Fruit fly (Drosophila melanogaster) whole organism, embryonic: ENCODE measurements around the gene CG2841.

Source experiments
- BEAF-32 ChIP-seq: fragments of 200-800 bp; sonication (Bioruptor generic); optimal IDR thresholded peaks from 3 replicates; lab custom pipeline; 2017; ENCODE audit warnings: missing biosample characterization, missing genetic modification characterization, mild to moderate bottlenecking, moderate library complexity, missing genetic modification reagents
- CG10979 ChIP-seq: fragments of 200-800 bp; sonication (Bioruptor generic); optimal IDR thresholded peaks from 2 replicates; lab custom pipeline; 2018; ENCODE audit warnings: missing biosample characterization, mild to moderate bottlenecking, missing genetic modification characterization, moderate library complexity
- CG12744 ChIP-seq: fragments of 200-800 bp; sonication (Bioruptor generic); optimal IDR thresholded peaks from 2 replicates; lab custom pipeline; 2016; ENCODE audit warnings: missing biosample characterization, missing genetic modification characterization
- CG12942 ChIP-seq: fragments of 200-800 bp; sonication (Bioruptor generic); optimal IDR thresholded peaks from 3 replicates; lab custom pipeline; 2016; ENCODE audit warnings: missing biosample characterization, missing genetic modification characterization
- CG13894 ChIP-seq: fragments of 200-800 bp; sonication (Bioruptor generic); optimal IDR thresholded peaks from 3 replicates; lab custom pipeline; 2018; ENCODE audit warnings: missing biosample characterization, mild to moderate bottlenecking, missing genetic modification characterization, moderate library complexity
- CG14710 ChIP-seq: fragments of 200-800 bp; sonication (Bioruptor generic); optimal IDR thresholded peaks from 3 replicates; lab custom pipeline; 2019; ENCODE audit warnings: missing biosample characterization, mild to moderate bottlenecking, missing genetic modification characterization, moderate library complexity
- CG17612 ChIP-seq: fragments of 200-800 bp; sonication (Bioruptor generic); IDR thresholded peaks from 2 replicates; pipeline ENCODE4 v1.3.6; 2022; ENCODE audit warnings: missing biosample characterization, missing genetic modification characterization
- CG18011 ChIP-seq: fragments of 200-800 bp; sonication (Bioruptor generic); optimal IDR thresholded peaks from 2 replicates; lab custom pipeline; 2017; ENCODE audit warnings: missing biosample characterization, missing genetic modification characterization, mild to moderate bottlenecking, moderate library complexity, missing genotype
- CG18262 ChIP-seq: fragments of 200-800 bp; optimal IDR thresholded peaks from 3 replicates; lab custom pipeline; 2019; ENCODE audit warnings: missing biosample characterization, mild to moderate bottlenecking, missing genetic modification characterization, moderate library complexity
- CG18599 ChIP-seq: fragments of 200-800 bp; sonication (Bioruptor generic); optimal IDR thresholded peaks from 3 replicates; lab custom pipeline; 2017; ENCODE audit warnings: missing biosample characterization, missing genetic modification characterization, mild to moderate bottlenecking, moderate library complexity, missing genetic modification reagents
- CG2712 ChIP-seq: fragments of 200-800 bp; optimal IDR thresholded peaks from 3 replicates; lab custom pipeline; 2019; ENCODE audit warnings: missing biosample characterization, mild to moderate bottlenecking, missing genetic modification characterization, moderate library complexity
- CG31388 ChIP-seq: fragments of 200-800 bp; sonication (Bioruptor generic); optimal IDR thresholded peaks from 2 replicates; lab custom pipeline; 2016; ENCODE audit warnings: missing biosample characterization, missing genetic modification characterization
- CG31441 ChIP-seq: fragments of 200-800 bp; sonication (Bioruptor generic); IDR thresholded peaks from 2 replicates; pipeline ENCODE4 v1.3.6; 2022; ENCODE audit warnings: missing biosample characterization, missing genetic modification characterization
- CG32532 ChIP-seq: fragments of 200-800 bp; sonication (Bioruptor generic); IDR thresholded peaks from 2 replicates; pipeline ENCODE4 v1.3.6; 2022; ENCODE audit warnings: missing biosample characterization, missing genetic modification characterization
- CG3726 ChIP-seq: fragments of 200-800 bp; sonication (Bioruptor generic); IDR thresholded peaks from 3 replicates; pipeline ENCODE4, ENCODE4 v1.3.6; 2022; ENCODE audit warnings: missing biosample characterization, missing genetic modification characterization
- CG5953 ChIP-seq: fragments of 200-800 bp; sonication (Bioruptor generic); IDR thresholded peaks from 2 replicates; pipeline ENCODE4 v1.3.6; 2022; ENCODE audit warnings: missing biosample characterization, missing genetic modification characterization
- CG6854 ChIP-seq: fragments of 200-800 bp; sonication (Bioruptor generic); optimal IDR thresholded peaks from 3 replicates; lab custom pipeline; 2017; ENCODE audit warnings: missing biosample characterization, mild to moderate bottlenecking, missing genetic modification characterization
- CG7372 ChIP-seq: fragments of 200-800 bp; sonication (Bioruptor generic); IDR thresholded peaks from 2 replicates; pipeline ENCODE4 v1.3.6; 2022; ENCODE audit warnings: missing biosample characterization, missing genetic modification characterization
- CG7745 ChIP-seq: fragments of 200-800 bp; sonication (Bioruptor generic); optimal IDR thresholded peaks from 2 replicates; lab custom pipeline; 2018; ENCODE audit warnings: missing biosample characterization, mild to moderate bottlenecking, missing genetic modification characterization, moderate library complexity
- CG8281 ChIP-seq: fragments of 200-800 bp; sonication (Bioruptor generic); optimal IDR thresholded peaks from 2 replicates; lab custom pipeline; 2018; ENCODE audit warnings: missing biosample characterization, mild to moderate bottlenecking, missing genetic modification characterization, moderate library complexity
- CG8944 ChIP-seq: fragments of 200-800 bp; sonication (Bioruptor generic); optimal IDR thresholded peaks from 3 replicates; lab custom pipeline; 2016; ENCODE audit warnings: missing biosample characterization, missing genetic modification characterization
- CG9817 ChIP-seq: fragments of 200-800 bp; sonication (Bioruptor generic); optimal IDR thresholded peaks from 2 replicates; lab custom pipeline; 2018; ENCODE audit warnings: missing biosample characterization, mild to moderate bottlenecking, missing genetic modification characterization, moderate library complexity
- Dll ChIP-seq: fragments of 200-800 bp; sonication (Bioruptor generic); IDR thresholded peaks from 4 replicates; pipeline ENCODE4 v1.3.6; 2022; ENCODE audit warnings: missing biosample characterization, missing genetic modification characterization; ENCODE audit not compliant: partially characterized antibody
- Doc3 ChIP-seq: fragments of 200-800 bp; sonication (Bioruptor generic); IDR thresholded peaks from 3 replicates; pipeline ENCODE4 v1.3.6; 2022; ENCODE audit warnings: missing biosample characterization, missing genetic modification characterization; ENCODE audit not compliant: partially characterized antibody
- HLH4C ChIP-seq: fragments of 200-800 bp; sonication (Bioruptor generic); IDR thresholded peaks from 3 replicates; pipeline ENCODE4 v1.3.6; 2022; ENCODE audit warnings: missing biosample characterization, missing genetic modification characterization; ENCODE audit not compliant: partially characterized antibody
- Hmx ChIP-seq: fragments of 200-800 bp; sonication (Bioruptor generic); optimal IDR thresholded peaks from 2 replicates; lab custom pipeline; 2016; ENCODE audit warnings: missing biosample characterization, missing genetic modification characterization
- Poxn ChIP-seq: fragments of 200-800 bp; sonication (Bioruptor generic); IDR thresholded peaks from 2 replicates; pipeline ENCODE4 v1.3.6; 2022; ENCODE audit warnings: missing biosample characterization, missing genetic modification characterization
- cad ChIP-seq: fragments of >200 bp; optimal IDR thresholded peaks from 2 replicates; lab custom pipeline; 2017; ENCODE audit warnings: missing biosample characterization, missing genetic modification characterization
- corto ChIP-seq: fragments of 200-800 bp; sonication (Bioruptor generic); optimal IDR thresholded peaks from 2 replicates; lab custom pipeline; 2016; ENCODE audit warnings: missing biosample characterization, mild to moderate bottlenecking, missing genetic modification characterization, moderate library complexity
- dimm ChIP-seq: fragments of 200-800 bp; sonication (Bioruptor generic); IDR thresholded peaks from 2 replicates; pipeline ENCODE4 v1.3.6; 2022; ENCODE audit warnings: missing biosample characterization, missing genetic modification characterization
- ftz-f1 ChIP-seq: fragments of 200-800 bp; sonication (Bioruptor generic); optimal IDR thresholded peaks from 2 replicates; lab custom pipeline; 2016; ENCODE audit warnings: missing biosample characterization, missing genetic modification characterization
- gsb ChIP-seq: fragments of 200-800 bp; sonication (Bioruptor generic); IDR thresholded peaks from 2 replicates; pipeline ENCODE4 v1.3.6; 2022; ENCODE audit warnings: missing biosample characterization, missing genetic modification characterization
- her ChIP-seq: fragments of 200-800 bp; sonication (Bioruptor generic); optimal IDR thresholded peaks from 2 replicates; lab custom pipeline; 2016; ENCODE audit warnings: missing biosample characterization, missing genetic modification characterization
- ind ChIP-seq: fragments of 200-800 bp; sonication (Bioruptor generic); optimal IDR thresholded peaks from 3 replicates; lab custom pipeline; 2016; ENCODE audit warnings: missing biosample characterization, missing genetic modification characterization
- inv ChIP-seq: fragments of 200-800 bp; sonication (Bioruptor generic); IDR thresholded peaks from 2 replicates; pipeline ENCODE4 v1.3.6; 2022; ENCODE audit warnings: missing biosample characterization, missing genetic modification characterization; ENCODE audit not compliant: partially characterized antibody
- ken ChIP-seq: fragments of 200-800 bp; sonication (Bioruptor generic); IDR thresholded peaks from 3 replicates; pipeline ENCODE4 v1.3.6; 2022; ENCODE audit warnings: missing biosample characterization, missing genetic modification characterization
- mam ChIP-seq: fragments of 200-800 bp; sonication (Bioruptor generic); optimal IDR thresholded peaks from 3 replicates; lab custom pipeline; 2016; ENCODE audit warnings: missing biosample characterization, missing genetic modification characterization
- nmo ChIP-seq: fragments of 200-800 bp; sonication (Bioruptor generic); optimal IDR thresholded peaks from 2 replicates; lab custom pipeline; 2018; ENCODE audit warnings: missing biosample characterization, mild to moderate bottlenecking, missing genetic modification characterization, moderate library complexity
- pros ChIP-seq: fragments of 200-800 bp; sonication (Bioruptor generic); optimal IDR thresholded peaks from 3 replicates; lab custom pipeline; 2019; ENCODE audit warnings: missing biosample characterization, mild to moderate bottlenecking, missing genetic modification characterization, moderate library complexity
- salm ChIP-seq: fragments of 200-800 bp; sonication (Bioruptor generic); optimal IDR thresholded peaks from 2 replicates; lab custom pipeline; 2018; ENCODE audit warnings: missing biosample characterization, mild to moderate bottlenecking, missing genetic modification characterization
- scrt ChIP-seq: fragments of 200-800 bp; sonication (Bioruptor generic); optimal IDR thresholded peaks from 2 replicates; lab custom pipeline; 2018; ENCODE audit warnings: missing biosample characterization, mild to moderate bottlenecking, missing genetic modification characterization, moderate library complexity
- sens-2 ChIP-seq: fragments of 200-800 bp; sonication (Bioruptor generic); IDR thresholded peaks from 2 replicates; pipeline ENCODE4 v1.3.6; 2022; ENCODE audit warnings: missing biosample characterization, missing genetic modification characterization
- seq ChIP-seq: fragments of 200-800 bp; sonication (Bioruptor generic); IDR thresholded peaks from 2 replicates; pipeline ENCODE4 v1.3.6; 2022; ENCODE audit warnings: missing biosample characterization, missing genetic modification characterization
- slbo ChIP-seq: fragments of 200-800 bp; sonication (Bioruptor generic); IDR thresholded peaks from 2 replicates; pipeline ENCODE4 v1.3.6; 2022; ENCODE audit warnings: missing biosample characterization, missing genetic modification characterization
- stwl ChIP-seq: fragments of 200-800 bp; sonication (Bioruptor generic); optimal IDR thresholded peaks from 3 replicates; lab custom pipeline; 2018; ENCODE audit warnings: missing biosample characterization, mild to moderate bottlenecking, missing genetic modification characterization, moderate library complexity
- wdn ChIP-seq: fragments of 200-800 bp; sonication (Bioruptor generic); IDR thresholded peaks from 2 replicates; pipeline ENCODE4 v1.3.6; 2022; ENCODE audit warnings: missing biosample characterization, missing genetic modification characterization
- wek ChIP-seq: fragments of 200-800 bp; sonication (Bioruptor generic); optimal IDR thresholded peaks from 3 replicates; lab custom pipeline; 2018; ENCODE audit warnings: missing biosample characterization, mild to moderate bottlenecking, missing genetic modification characterization, moderate library complexity
- wor ChIP-seq: fragments of 200-800 bp; sonication (Bioruptor generic); IDR thresholded peaks from 2 replicates; pipeline ENCODE4 v1.3.6; 2022; ENCODE audit warnings: missing biosample characterization, missing genetic modification characterization
- zfh1 ChIP-seq: fragments of 200-800 bp; sonication (Bioruptor generic); IDR thresholded peaks from 3 replicates; pipeline ENCODE4 v1.3.6; 2022; ENCODE audit warnings: missing biosample characterization, missing genetic modification characterization

Gene CG2841

dm6 chrX:2301613-2302522, 64.3 kb downstream of the CG2841 start (continued):
- TF ChIP-seq wek (GFP tag; lab: Kevin White, UChicago) = peak; percentile 67
- peak; percentile 75 for TF ChIP-seq CG7372 (GFP tag; lab: Robert Waterston, UW)
- no peak for TF ChIP-seq Dll (GFP tag; lab: Robert Waterston, UW)
- TF ChIP-seq CG10979 (tag; lab: Kevin White, UChicago) = peak; percentile 84
- TF ChIP-seq CG31388 (GFP tag; lab: Kevin White, UChicago) = no peak
- TF ChIP-seq CG18011 (GFP tag; lab: Kevin White, UChicago) = peak; percentile 44
- peak; percentile 46; the same call in 1 of the 2 replicates for TF ChIP-seq dimm
- peak; percentile 69 for TF ChIP-seq CG6854 (GFP tag; lab: Kevin White, UChicago)
- peak; percentile 74; the same call in 2 of the 3 replicates for TF ChIP-seq ken (GFP tag; lab: Robert Waterston, UW)
- peak; percentile 78 for TF ChIP-seq sens-2
- TF ChIP-seq wor (GFP tag; lab: Robert Waterston, UW) = peak; percentile 78
- no peak for TF ChIP-seq inv (GFP tag; lab: Robert Waterston, UW)
- TF ChIP-seq corto (GFP tag; lab: Kevin White, UChicago) = no peak
- peak; percentile 56; the same call in 1 of the 2 replicates for TF ChIP-seq CG5953
- TF ChIP-seq CG32532 = peak; percentile 79
- peak; percentile 76 for TF ChIP-seq mam (GFP tag; lab: Kevin White, UChicago)
- TF ChIP-seq CG2712 (tag; lab: Kevin White, UChicago) = peak; percentile 84
- peak; percentile 85 for TF ChIP-seq ind (GFP tag; lab: Kevin White, UChicago)
- TF ChIP-seq nmo (GFP tag; lab: Kevin White, UChicago) = peak; percentile 90
- peak; percentile 71 for TF ChIP-seq slbo (GFP tag; lab: Robert Waterston, UW)
- peak; percentile 80 for TF ChIP-seq zfh1 (GFP tag; lab: Robert Waterston, UW)
- TF ChIP-seq her = peak; percentile 80
- peak; percentile 79 for TF ChIP-seq CG12942
- TF ChIP-seq CG3726 (GFP tag; lab: Robert Waterston, UW) = peak; percentile 78
- peak; percentile 43; the same call in 1 of the 2 replicates for TF ChIP-seq wdn (GFP tag; lab: Robert Waterston, UW)
- peak; percentile 46 for TF ChIP-seq CG8281 (tag; lab: Kevin White, UChicago)
- peak; percentile 28 for TF ChIP-seq Hmx (GFP tag; lab: Kevin White, UChicago)
- TF ChIP-seq cad (GFP tag; lab: Kevin White, UChicago) = no peak
- TF ChIP-seq HLH4C (GFP tag; lab: Robert Waterston, UW) = no peak

dm6 chrX:2301069-2301508, 65.1 kb downstream of the CG2841 start:
- TF ChIP-seq stwl (tag; lab: Kevin White, UChicago) (no peak), CG31441 (no peak), ken (GFP tag; lab: Robert Waterston, UW) (no peak), CG9817 (tag; lab: Kevin White, UChicago) (peak; percentile 38), ftz-f1 (GFP tag; lab: Kevin White, UChicago) (no peak), BEAF-32 (GFP tag; lab: Kevin White, UChicago) (no peak), Poxn (GFP tag; lab: Robert Waterston, UW) (no peak), CG17612 (GFP tag; lab: Robert Waterston, UW) (no peak), CG12744 (GFP tag; lab: Kevin White, UChicago) (no peak), gsb (GFP tag; lab: Robert Waterston, UW) (peak; percentile 40; the same call in 1 of the 2 replicates), scrt (peak; percentile 45), CG18262 (no peak), pros (GFP tag; lab: Kevin White, UChicago) (no peak), seq (GFP tag; lab: Robert Waterston, UW) (no peak), CG13894 (peak; percentile 61), CG14710 (tag; lab: Kevin White, UChicago) (no peak), CG18599 (GFP tag; lab: Kevin White, UChicago) (peak; percentile 77), CG7745 (no peak), Doc3 (no peak), CG8944 (GFP tag; lab: Kevin White, UChicago) (no peak), salm (peak; percentile 7)
